Fruit fly (Drosophila melanogaster) whole organism, embryonic: Measurements from ENCODE around the gene CG31870.

Source experiments
- BEAF-32 ChIP-seq: fragments of 200-800 bp; sonication (Bioruptor generic); optimal IDR thresholded peaks from 3 replicates; lab custom pipeline; 2017; ENCODE audit warnings: missing biosample characterization, missing genetic modification characterization, mild to moderate bottlenecking, moderate library complexity, missing genetic modification reagents
- CG12219 ChIP-seq: fragments of 200-800 bp; sonication (Bioruptor generic); optimal IDR thresholded peaks from 3 replicates; lab custom pipeline; 2018; ENCODE audit warnings: missing biosample characterization, mild to moderate bottlenecking, missing genetic modification characterization
- CG13424 ChIP-seq: fragments of 200-800 bp; sonication (Bioruptor generic); optimal IDR thresholded peaks from 2 replicates; lab custom pipeline; 2019; ENCODE audit warnings: missing biosample characterization, mild to moderate bottlenecking, missing genetic modification characterization, moderate library complexity
- CG14710 ChIP-seq: fragments of 200-800 bp; sonication (Bioruptor generic); optimal IDR thresholded peaks from 3 replicates; lab custom pipeline; 2019; ENCODE audit warnings: missing biosample characterization, mild to moderate bottlenecking, missing genetic modification characterization, moderate library complexity
- CG15514 ChIP-seq: fragments of 200-800 bp; sonication (Bioruptor generic); optimal IDR thresholded peaks from 3 replicates; lab custom pipeline; 2017; ENCODE audit warnings: missing biosample characterization, missing genetic modification characterization, mild to moderate bottlenecking, moderate library complexity, missing genetic modification reagents
- CG32532 ChIP-seq: fragments of 200-800 bp; sonication (Bioruptor generic); IDR thresholded peaks from 2 replicates; pipeline ENCODE4 v1.3.6; 2022; ENCODE audit warnings: missing biosample characterization, missing genetic modification characterization
- CG34422 ChIP-seq: fragments of 200-800 bp; sonication (Bioruptor generic); IDR thresholded peaks from 3 replicates; pipeline ENCODE4 v1.3.6; 2022; ENCODE audit warnings: missing biosample characterization, missing genetic modification characterization
- CG6254 ChIP-seq: fragments of 200-800 bp; sonication (Bioruptor generic); optimal IDR thresholded peaks from 3 replicates; lab custom pipeline; 2017; ENCODE audit warnings: mild to moderate bottlenecking, missing biosample characterization, missing genetic modification reagents, missing genetic modification characterization
- CG6791 ChIP-seq: fragments of 200-800 bp; sonication (Bioruptor generic); IDR thresholded peaks from 3 replicates; pipeline ENCODE4 v1.3.6; 2022; ENCODE audit warnings: missing biosample characterization, missing genetic modification characterization; ENCODE audit not compliant: partially characterized antibody
- CG7786 ChIP-seq: fragments of 200-800 bp; sonication (Bioruptor generic); optimal IDR thresholded peaks from 2 replicates; lab custom pipeline; 2016; ENCODE audit warnings: missing biosample characterization, missing genetic modification characterization
- CG7963 ChIP-seq: fragments of 200-800 bp; sonication (Bioruptor generic); IDR thresholded peaks from 3 replicates; pipeline ENCODE4 v1.3.6; 2022; ENCODE audit warnings: missing biosample characterization, missing genetic modification characterization; ENCODE audit not compliant: partially characterized antibody
- CG9797 ChIP-seq: fragments of 200-800 bp; sonication (Bioruptor generic); optimal IDR thresholded peaks from 3 replicates; lab custom pipeline; 2018; ENCODE audit warnings: missing biosample characterization, mild to moderate bottlenecking, missing genetic modification characterization
- CoRest ChIP-seq: fragments of 200-800 bp; sonication (Bioruptor generic); optimal IDR thresholded peaks from 3 replicates; lab custom pipeline; 2018; ENCODE audit warnings: missing biosample characterization, mild to moderate bottlenecking, missing genetic modification characterization, moderate library complexity
- Dad ChIP-seq: fragments of 200-800 bp; sonication (Bioruptor generic); optimal IDR thresholded peaks from 3 replicates; lab custom pipeline; 2016; ENCODE audit warnings: missing biosample characterization, missing genetic modification characterization
- Dll ChIP-seq: fragments of 200-800 bp; sonication (Bioruptor generic); IDR thresholded peaks from 4 replicates; pipeline ENCODE4 v1.3.6; 2022; ENCODE audit warnings: missing biosample characterization, missing genetic modification characterization; ENCODE audit not compliant: partially characterized antibody
- Doc3 ChIP-seq: fragments of 200-800 bp; sonication (Bioruptor generic); IDR thresholded peaks from 3 replicates; pipeline ENCODE4 v1.3.6; 2022; ENCODE audit warnings: missing biosample characterization, missing genetic modification characterization; ENCODE audit not compliant: partially characterized antibody
- Dp ChIP-seq: fragments of 200-800 bp; sonication (Bioruptor generic); optimal IDR thresholded peaks from 2 replicates; lab custom pipeline; 2018; ENCODE audit warnings: missing biosample characterization, mild to moderate bottlenecking, missing genetic modification characterization, moderate library complexity
- Dref ChIP-seq: fragments of 200-800 bp; sonication (Bioruptor generic); IDR thresholded peaks from 2 replicates; pipeline ENCODE4 v1.3.6; 2022; ENCODE audit warnings: missing biosample characterization, missing genetic modification characterization
- HmgZ ChIP-seq: fragments of 200-800 bp; sonication (Bioruptor generic); optimal IDR thresholded peaks from 2 replicates; lab custom pipeline; 2018; ENCODE audit warnings: missing biosample characterization, mild to moderate bottlenecking, missing genetic modification characterization
- MESR4 ChIP-seq: fragments of 200-800 bp; sonication (Bioruptor generic); optimal IDR thresholded peaks from 2 replicates; lab custom pipeline; 2018; ENCODE audit warnings: missing biosample characterization, mild to moderate bottlenecking, missing genetic modification characterization, moderate library complexity
- Mad ChIP-seq: fragments of 200-800 bp; sonication (Bioruptor generic); optimal IDR thresholded peaks from 2 replicates; lab custom pipeline; 2016; ENCODE audit warnings: missing biosample characterization, missing genetic modification characterization
- Max ChIP-seq: fragments of 200-800 bp; sonication (Bioruptor generic); optimal IDR thresholded peaks from 2 replicates; lab custom pipeline; 2016; ENCODE audit warnings: missing biosample characterization, mild to moderate bottlenecking, missing genetic modification characterization
- Med ChIP-seq: fragments of 200-800 bp; sonication (Bioruptor generic); peaks from one replicate; lab custom pipeline; 2016; ENCODE audit warnings: missing biosample characterization, missing genetic modification characterization, mild to moderate bottlenecking, inconsistent platforms, moderate library complexity
- Myb ChIP-seq: fragments of 200-800 bp; sonication (Bioruptor generic); optimal IDR thresholded peaks from 2 replicates; lab custom pipeline; 2016; ENCODE audit warnings: missing biosample characterization, missing genetic modification characterization
- Opbp ChIP-seq: fragments of 200-800 bp; sonication (Bioruptor generic); IDR thresholded peaks from 3 replicates; pipeline ENCODE4 v1.3.6; 2022; ENCODE audit warnings: missing biosample characterization, missing genetic modification characterization; ENCODE audit not compliant: partially characterized antibody
- Stat92E ChIP-seq, 3 experiments: fragments of >200 bp in 2 of 3; fragments of 200-800 bp in 1 of 3; sonication (Bioruptor generic) in 1 of 3; optimal IDR thresholded peaks; 2 replicates each; lab custom pipeline; 2017 to 2019; ENCODE audit warnings: missing biosample characterization in 3 of 3, missing genetic modification characterization in 3 of 3, mild to moderate bottlenecking in 1 of 3, moderate library complexity in 1 of 3
- YL-1 ChIP-seq: fragments of 200-800 bp; sonication (Bioruptor generic); optimal IDR thresholded peaks from 3 replicates; lab custom pipeline; 2017; ENCODE audit warnings: missing biosample characterization, mild to moderate bottlenecking, missing genetic modification characterization
- amos ChIP-seq: fragments of 200-800 bp; sonication (Bioruptor generic); IDR thresholded peaks from 2 replicates; pipeline ENCODE4 v1.3.6; 2022; ENCODE audit warnings: missing biosample characterization, missing genetic modification characterization; ENCODE audit not compliant: partially characterized antibody
- bbx ChIP-seq: fragments of 200-800 bp; sonication (Bioruptor generic); IDR thresholded peaks from 2 replicates; pipeline ENCODE4 v1.3.6; 2022; ENCODE audit warnings: missing biosample characterization, missing genetic modification characterization; ENCODE audit not compliant: partially characterized antibody
- br ChIP-seq: fragments of >200 bp; optimal IDR thresholded peaks from 2 replicates; lab custom pipeline; 2017
- chinmo ChIP-seq: fragments of 200-800 bp; sonication (Bioruptor generic); IDR thresholded peaks from 4 replicates; pipeline ENCODE4 v1.3.6; 2022; ENCODE audit warnings: missing biosample characterization, missing genetic modification characterization; ENCODE audit not compliant: partially characterized antibody
- crol ChIP-seq: fragments of 200-800 bp; sonication (Bioruptor generic); IDR thresholded peaks from 2 replicates; pipeline ENCODE4 v1.3.6; 2022; ENCODE audit warnings: missing biosample characterization, missing genetic modification characterization
- danr ChIP-seq: fragments of 200-800 bp; sonication (Bioruptor generic); IDR thresholded peaks from 2 replicates; pipeline ENCODE4 v1.3.6; 2022; ENCODE audit warnings: missing biosample characterization, missing genetic modification characterization
- dm ChIP-seq: fragments of 200-800 bp; sonication (Bioruptor generic); optimal IDR thresholded peaks from 3 replicates; lab custom pipeline; 2016; ENCODE audit warnings: missing biosample characterization, missing genetic modification characterization
- gfzf ChIP-seq: fragments of 200-800 bp; sonication (Bioruptor generic); optimal IDR thresholded peaks from 2 replicates; lab custom pipeline; 2016; ENCODE audit warnings: missing biosample characterization, mild to moderate bottlenecking, missing genetic modification characterization, moderate library complexity
- grn ChIP-seq: fragments of 200-800 bp; sonication (Bioruptor generic); optimal IDR thresholded peaks from 3 replicates; lab custom pipeline; 2017; ENCODE audit warnings: missing biosample characterization, missing genetic modification characterization
- lbe ChIP-seq: fragments of 200-800 bp; sonication (Bioruptor generic); optimal IDR thresholded peaks from 2 replicates; lab custom pipeline; 2016; ENCODE audit warnings: missing biosample characterization, mild to moderate bottlenecking, missing genetic modification characterization
- nerfin-2 ChIP-seq: fragments of 200-800 bp; sonication (Bioruptor generic); IDR thresholded peaks from 2 replicates; pipeline ENCODE4 v1.3.6; 2022; ENCODE audit warnings: missing biosample characterization, missing genetic modification characterization; ENCODE audit not compliant: partially characterized antibody
- pum ChIP-seq: fragments of 200-800 bp; sonication (Bioruptor generic); optimal IDR thresholded peaks from 2 replicates; lab custom pipeline; 2016; ENCODE audit warnings: missing biosample characterization, missing genetic modification characterization
- run ChIP-seq: fragments of 200-800 bp; sonication (Bioruptor generic); optimal IDR thresholded peaks from 3 replicates; lab custom pipeline; 2018; ENCODE audit warnings: missing biosample characterization, mild to moderate bottlenecking, missing genetic modification characterization
- scrt ChIP-seq: fragments of 200-800 bp; sonication (Bioruptor generic); optimal IDR thresholded peaks from 2 replicates; lab custom pipeline; 2018; ENCODE audit warnings: missing biosample characterization, mild to moderate bottlenecking, missing genetic modification characterization, moderate library complexity
- slbo ChIP-seq: fragments of 200-800 bp; sonication (Bioruptor generic); IDR thresholded peaks from 2 replicates; pipeline ENCODE4 v1.3.6; 2022; ENCODE audit warnings: missing biosample characterization, missing genetic modification characterization
- tna ChIP-seq: fragments of 200-800 bp; sonication (Bioruptor generic); IDR thresholded peaks from 2 replicates; pipeline ENCODE4 v1.3.6; 2022; ENCODE audit warnings: missing biosample characterization, missing genetic modification characterization; ENCODE audit not compliant: partially characterized antibody
- unc-4 ChIP-seq: fragments of 200-800 bp; sonication (Bioruptor generic); IDR thresholded peaks from 2 replicates; pipeline ENCODE4 v1.3.6; 2022; ENCODE audit warnings: missing biosample characterization, missing genetic modification characterization; ENCODE audit not compliant: partially characterized antibody
- usp ChIP-seq: fragments of >200 bp; optimal IDR thresholded peaks from 2 replicates; lab custom pipeline; 2017; ENCODE audit warnings: missing biosample characterization, missing genetic modification characterization
- zen2 ChIP-seq: fragments of 200-800 bp; sonication (Bioruptor generic); IDR thresholded peaks from 3 replicates; pipeline ENCODE4 v1.3.6; 2022; ENCODE audit warnings: missing biosample characterization, missing genetic modification characterization; ENCODE audit not compliant: partially characterized antibody

Gene CG31870

dm6 chr2L:10769708-10770107 is 20.3 kb upstream of the CG31870 start, which contains the start of gene CG6724 (continued):
- TF ChIP-seq Max (GFP tag; lab: Kevin White, UChicago) (peak; percentile 25), CG6791 (GFP tag; lab: Robert Waterston, UW) (peak; percentile 76), Dp (GFP tag; lab: Kevin White, UChicago) (peak; percentile 88), CG7786 (GFP tag; lab: Kevin White, UChicago) (no peak), Myb (peak; percentile 98), BEAF-32 (peak; percentile 65), MESR4 (peak; percentile 62), amos (GFP tag; lab: Robert Waterston, UW) (peak; percentile 71), Dref (GFP tag; lab: Robert Waterston, UW) (peak; percentile 95), CG13424 (tag; lab: Kevin White, UChicago) (no peak), scrt (GFP tag; lab: Kevin White, UChicago) (peak; percentile 56), lbe (GFP tag; lab: Kevin White, UChicago) (no peak), CG9797 (peak; percentile 65), unc-4 (GFP tag; lab: Robert Waterston, UW) (peak; percentile 61), crol (GFP tag; lab: Robert Waterston, UW) (peak; percentile 51; the same call in 1 of the 2 replicates), Opbp (GFP tag; lab: Robert Waterston, UW) (peak; percentile 81), Dad (no peak), CG6254 (GFP tag; lab: Kevin White, UChicago) (no peak), HmgZ (peak; percentile 53), CG14710 (peak; percentile 24), Doc3 (GFP tag; lab: Robert Waterston, UW) (peak; percentile 28; the same call in 1 of the 3 replicates), CoRest (tag; lab: Kevin White, UChicago) (peak; percentile 4), Dll (peak; percentile 69; the same call in 3 of the 4 replicates), CG15514 (GFP tag; lab: Kevin White, UChicago) (peak; percentile 32), CG34422 (GFP tag; lab: Robert Waterston, UW) (peak; percentile 14; the same call in 1 of the 3 replicates), nerfin-2 (GFP tag; lab: Robert Waterston, UW) (peak; percentile 73; the same call in 1 of the 2 replicates), CG7963 (GFP tag; lab: Robert Waterston, UW) (peak; percentile 61; the same call in 2 of the 3 replicates), Stat92E (GFP tag; optimal IDR thresholded peaks at IDR 0.05; lab: Kevin White, UChicago) (no peak), CG12219 (GFP tag; lab: Kevin White, UChicago) (no peak), dm (GFP tag; lab: Kevin White, UChicago) (peak; percentile 90), slbo (GFP tag; lab: Robert Waterston, UW) (no peak), zen2 (GFP tag; lab: Robert Waterston, UW) (0 out of 3 replicates have a peak, but pooled peaks have one; percentile 46), grn (peak; percentile 26), tna (GFP tag; lab: Robert Waterston, UW) (peak; percentile 74), gfzf (GFP tag; lab: Kevin White, UChicago) (peak; percentile 84), chinmo (0 out of 4 replicates have a peak, but pooled peaks have one; percentile 51), Med (GFP tag; lab: Kevin White, UChicago) (peak; percentile 73), Mad (no peak), pum (GFP tag; lab: Kevin White, UChicago) (no peak), CG32532 (no peak), YL-1 (peak; percentile 54), run (tag; lab: Kevin White, UChicago) (no peak), danr (GFP tag; lab: Robert Waterston, UW) (no peak), br (no peak), bbx (GFP tag; lab: Robert Waterston, UW) (peak; percentile 88), usp (GFP tag; lab: Kevin White, UChicago) (no peak)
